Worm (Caenorhabditis elegans): ENCODE measurements around the gene spe-49.
A peak's percentile ranks its signal among the peaks of the same experiment; 100 is the strongest.

Gene spe-49

DNA sequence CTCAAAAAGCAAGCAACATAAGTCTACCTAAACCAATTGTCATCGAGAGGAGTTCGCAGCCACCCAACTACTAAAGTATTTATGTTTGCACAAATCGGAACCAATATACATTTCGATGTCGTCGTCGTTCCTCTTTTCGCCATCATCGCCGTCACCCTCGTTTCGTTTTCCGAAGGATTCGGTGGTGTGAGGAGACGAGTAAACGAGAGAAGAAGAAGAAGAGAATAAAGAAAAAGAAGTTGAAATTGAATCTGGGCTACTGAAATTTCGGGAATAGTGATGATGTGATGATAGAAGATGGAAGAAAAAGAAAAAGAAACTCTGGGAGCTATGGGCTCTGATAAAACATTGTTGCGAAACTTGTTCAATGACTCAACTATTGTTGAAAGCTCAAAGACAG lies 12.6 kb upstream of the spe-49 start:
- TF ChIP-seq blmp-1 (tag; optimal IDR thresholded peaks at IDR 0.05): no peak
- TF ChIP-seq ces-1 (GFP tag; optimal IDR thresholded peaks at IDR 0.05): peak; percentile 70

DNA sequence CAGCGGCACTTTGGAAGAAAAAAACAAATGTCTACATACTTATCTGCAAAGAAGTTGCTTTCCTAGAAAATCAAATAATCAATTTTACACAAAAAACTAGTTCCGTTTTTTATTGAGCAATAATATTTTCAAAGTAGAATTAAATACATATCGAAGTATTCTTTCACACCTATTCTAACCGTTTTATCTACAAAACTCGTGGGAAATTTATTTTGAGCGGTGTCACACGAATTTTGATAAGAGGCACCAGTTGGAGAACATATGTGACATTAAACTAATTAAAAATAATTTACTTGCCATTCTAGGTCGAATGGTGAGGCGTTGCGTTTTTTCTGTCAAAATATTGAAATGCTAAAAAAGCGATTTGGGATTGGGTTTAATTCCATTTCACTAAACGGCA lies 12.2 kb upstream of the spe-49 start:
- no peak for TF ChIP-seq flh-1 (GFP tag; optimal IDR thresholded peaks at IDR 0.05)

DNA sequence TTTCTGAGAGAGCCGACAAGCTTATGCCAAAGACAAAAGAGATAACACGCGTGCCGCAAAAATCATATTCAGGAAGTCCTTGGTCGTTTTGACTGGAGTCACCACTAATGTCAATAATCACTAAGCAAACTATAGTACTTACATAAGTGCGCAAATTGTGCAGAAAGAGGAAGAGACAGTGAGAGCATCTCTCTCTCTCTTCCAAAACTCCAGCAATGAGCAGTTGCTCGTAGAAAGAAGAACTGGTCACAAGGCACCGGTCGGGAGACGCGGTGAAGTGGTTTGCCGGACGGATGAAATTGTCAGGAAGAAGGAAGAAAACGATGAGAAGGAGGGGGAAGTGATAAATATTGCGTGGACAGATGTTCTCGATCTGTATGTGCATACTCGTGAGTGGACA lies 11.1 kb upstream of the spe-49 start:
- TF ChIP-seq lin-13 (tag; optimal IDR thresholded peaks at IDR 0.05): no peak
- TF ChIP-seq hlh-1 (tag; optimal IDR thresholded peaks at IDR 0.05): peak; percentile 81
- TF ChIP-seq sptf-1 (tag; optimal IDR thresholded peaks at IDR 0.05): no peak
- peak; percentile 46 for TF ChIP-seq unc-120 (tag; optimal IDR thresholded peaks at IDR 0.05; ENCODE audit: poor library complexity, severe bottlenecking)
- no peak for TF ChIP-seq lsy-2 (tag; optimal IDR thresholded peaks at IDR 0.05)
- TF ChIP-seq lin-32 (GFP tag; optimal IDR thresholded peaks at IDR 0.05): no peak
- TF ChIP-seq ceh-39 (tag; optimal IDR thresholded peaks at IDR 0.05): no peak
- no peak for TF ChIP-seq elt-3 (tag; optimal IDR thresholded peaks at IDR 0.05)
- no peak for TF ChIP-seq nhr-28 (tag; optimal IDR thresholded peaks at IDR 0.05)
- no peak for TF ChIP-seq zip-8 (tag; optimal IDR thresholded peaks at IDR 0.05)
- no peak for TF ChIP-seq nhr-12 (tag; optimal IDR thresholded peaks at IDR 0.05)
- no peak for TF ChIP-seq mep-1 (tag; optimal IDR thresholded peaks at IDR 0.05)
- TF ChIP-seq ces-1 (GFP tag; optimal IDR thresholded peaks at IDR 0.05): no peak
- TF ChIP-seq cnd-1 (tag; optimal IDR thresholded peaks at IDR 0.05): no peak
- no peak for TF ChIP-seq tbx-8 (GFP tag; optimal IDR thresholded peaks at IDR 0.05)
- TF ChIP-seq nhr-237 (tag; optimal IDR thresholded peaks at IDR 0.05): peak; percentile 51
- peak; percentile 4 for TF ChIP-seq pha-4 (tag; optimal IDR thresholded peaks at IDR 0.05)
- no peak for TF ChIP-seq nhr-76 (tag; optimal IDR thresholded peaks at IDR 0.05)
- no peak for TF ChIP-seq ceh-83 (GFP tag; optimal IDR thresholded peaks at IDR 0.05)
- no peak for TF ChIP-seq ztf-11 (tag; optimal IDR thresholded peaks at IDR 0.05)
- TF ChIP-seq snpc-4 (tag; optimal IDR thresholded peaks at IDR 0.05): no peak
- TF ChIP-seq sem-2 (GFP tag; optimal IDR thresholded peaks at IDR 0.05): no peak
- no peak for TF ChIP-seq M03D4.4 (tag; optimal IDR thresholded peaks at IDR 0.05)
- TF ChIP-seq ceh-43 (GFP tag; optimal IDR thresholded peaks at IDR 0.05): no peak

DNA sequence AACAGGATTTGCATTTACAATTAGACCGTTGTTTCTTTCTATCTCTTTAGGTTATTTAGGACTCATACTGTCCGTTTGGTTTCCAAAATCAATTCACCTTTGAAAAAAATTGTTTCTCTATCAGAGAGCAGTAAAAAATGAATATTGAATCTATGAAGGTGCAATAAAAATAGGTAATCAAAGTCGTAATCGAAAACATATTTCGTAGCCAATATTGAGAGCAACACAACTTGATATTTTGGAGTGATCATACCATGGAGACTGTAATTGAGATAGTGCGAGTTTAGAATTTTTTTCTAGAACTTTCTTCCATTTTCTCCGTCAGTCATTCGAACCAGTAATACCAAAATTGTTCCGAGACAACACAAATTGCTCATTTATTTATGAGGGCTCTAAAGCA lies 10.6 kb upstream of the spe-49 start, which contains the start of gene F31F7.2:
Gene F31F7.2, plus strand, starts transcription at position 301 of the 400 bp plus-strand sequence.
- TF ChIP-seq mab-5 (tag; optimal IDR thresholded peaks at IDR 0.05) (no peak), sem-2 (GFP tag; optimal IDR thresholded peaks at IDR 0.05) (no peak), M03D4.4 (tag; optimal IDR thresholded peaks at IDR 0.05) (no peak), nhr-237 (tag; optimal IDR thresholded peaks at IDR 0.05) (no peak), ceh-43 (GFP tag; optimal IDR thresholded peaks at IDR 0.05) (no peak), bed-3 (GFP tag; optimal IDR thresholded peaks at IDR 0.05) (no peak), blmp-1 (tag; optimal IDR thresholded peaks at IDR 0.05) (no peak), nhr-28 (tag; optimal IDR thresholded peaks at IDR 0.05) (no peak), elt-3 (tag; optimal IDR thresholded peaks at IDR 0.05) (no peak), drap-1 (GFP tag; optimal IDR thresholded peaks at IDR 0.05) (no peak), cnd-1 (tag; optimal IDR thresholded peaks at IDR 0.05) (no peak), ceh-83 (GFP tag; optimal IDR thresholded peaks at IDR 0.05) (no peak), pha-4 (tag; optimal IDR thresholded peaks at IDR 0.05) (no peak), mep-1 (tag; optimal IDR thresholded peaks at IDR 0.05) (no peak), lin-32 (GFP tag; optimal IDR thresholded peaks at IDR 0.05) (no peak), lin-13 (tag; optimal IDR thresholded peaks at IDR 0.05) (no peak), elt-1 (tag; optimal IDR thresholded peaks at IDR 0.05; ENCODE audit: borderline replicate concordance, insufficient read depth) (no peak)

DNA sequence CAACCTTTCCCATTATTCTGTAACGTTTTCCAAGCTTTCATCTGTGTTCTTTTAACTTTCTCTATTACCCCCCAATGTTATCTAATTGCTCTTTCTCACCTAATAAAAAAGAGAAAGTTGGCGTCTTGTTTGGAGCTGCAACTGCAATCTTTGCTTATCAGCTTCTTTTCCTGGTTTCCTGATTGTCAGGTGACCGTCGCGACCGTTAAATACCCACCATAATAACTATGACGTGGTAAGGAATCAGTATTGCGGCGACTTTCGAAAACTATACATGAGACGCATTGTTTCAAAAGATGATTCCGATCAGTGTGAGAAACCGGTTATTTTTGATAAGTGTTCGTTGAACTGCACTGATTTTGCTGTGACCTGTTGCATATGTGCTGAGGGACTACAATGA lies 6.0 kb upstream of the spe-49 start:
- TF ChIP-seq drap-1 (GFP tag; optimal IDR thresholded peaks at IDR 0.05) (no peak), unc-39 (tag; optimal IDR thresholded peaks at IDR 0.05) (no peak), nhr-2 (tag; optimal IDR thresholded peaks at IDR 0.05) (no peak), elt-1 (tag; optimal IDR thresholded peaks at IDR 0.05; ENCODE audit: borderline replicate concordance, insufficient read depth) (no peak), M03D4.4 (tag; optimal IDR thresholded peaks at IDR 0.05) (no peak), pha-4 (tag; optimal IDR thresholded peaks at IDR 0.05) (no peak), nhr-12 (tag; optimal IDR thresholded peaks at IDR 0.05) (no peak), unc-62 (GFP tag; optimal IDR thresholded peaks at IDR 0.05) (no peak), blmp-1 (tag; optimal IDR thresholded peaks at IDR 0.05) (no peak), lin-13 (tag; optimal IDR thresholded peaks at IDR 0.05) (no peak), nhr-237 (tag; optimal IDR thresholded peaks at IDR 0.05) (no peak), ceh-83 (GFP tag; optimal IDR thresholded peaks at IDR 0.05) (no peak), ham-2 (GFP tag; optimal IDR thresholded peaks at IDR 0.05) (no peak), tbx-8 (GFP tag; optimal IDR thresholded peaks at IDR 0.05) (no peak), bed-3 (GFP tag; optimal IDR thresholded peaks at IDR 0.05) (no peak), elt-3 (tag; optimal IDR thresholded peaks at IDR 0.05) (no peak), ceh-39 (tag; optimal IDR thresholded peaks at IDR 0.05) (no peak), snpc-4 (tag; optimal IDR thresholded peaks at IDR 0.05) (no peak)

Measured in whole organism, mixed stage, embryonic.